Fruit fly (Drosophila melanogaster) whole organism, embryonic: ENCODE data around the gene CG15537.

ENCODE experiments used
- Adf1 ChIP-seq: fragments of 200-800 bp; sonication (Bioruptor generic); IDR thresholded peaks from 2 replicates; pipeline ENCODE4 v1.3.6; 2022; ENCODE audit warnings: missing biosample characterization, missing genetic modification characterization
- Aef1 ChIP-seq: fragments of 200-800 bp; sonication (Bioruptor generic); IDR thresholded peaks from 3 replicates; pipeline ENCODE4 v1.3.6; 2022; ENCODE audit warnings: missing biosample characterization, missing genetic modification characterization
- Blimp-1 ChIP-seq: fragments of 200-800 bp; sonication (Bioruptor generic); optimal IDR thresholded peaks from 3 replicates; lab custom pipeline; 2018; ENCODE audit warnings: missing biosample characterization, missing genetic modification characterization, mild to moderate bottlenecking, moderate library complexity, missing genetic modification reagents
- CG10543 ChIP-seq: fragments of 200-800 bp; sonication (Bioruptor generic); optimal IDR thresholded peaks from 3 replicates; lab custom pipeline; 2017; ENCODE audit warnings: missing biosample characterization, mild to moderate bottlenecking, missing genetic modification characterization, moderate library complexity
- CG11456 ChIP-seq: fragments of 200-800 bp; sonication (Bioruptor generic); IDR thresholded peaks from 3 replicates; pipeline ENCODE4 v1.3.6; 2022; ENCODE audit warnings: missing biosample characterization, missing genetic modification characterization
- CG11695 ChIP-seq: fragments of 200-800 bp; sonication (Bioruptor generic); IDR thresholded peaks from 3 replicates; pipeline ENCODE4 v1.3.6; 2022; ENCODE audit warnings: missing biosample characterization, missing genetic modification characterization
- CG15269 ChIP-seq: fragments of 200-800 bp; sonication (Bioruptor generic); optimal IDR thresholded peaks from 2 replicates; lab custom pipeline; 2018; ENCODE audit warnings: missing biosample characterization, mild to moderate bottlenecking, missing genetic modification characterization, moderate library complexity
- CG17328 ChIP-seq: fragments of 200-800 bp; sonication (Bioruptor generic); IDR thresholded peaks from 2 replicates; pipeline ENCODE4 v1.3.6; 2022; ENCODE audit warnings: missing biosample characterization, missing genetic modification characterization
- CG17912 ChIP-seq: fragments of 200-800 bp; sonication (Bioruptor generic); optimal IDR thresholded peaks from 2 replicates; lab custom pipeline; 2018; ENCODE audit warnings: missing biosample characterization, mild to moderate bottlenecking, missing genetic modification characterization
- CG18262 ChIP-seq: fragments of 200-800 bp; optimal IDR thresholded peaks from 3 replicates; lab custom pipeline; 2019; ENCODE audit warnings: missing biosample characterization, mild to moderate bottlenecking, missing genetic modification characterization, moderate library complexity
- CG18619 ChIP-seq: fragments of 200-800 bp; sonication (Bioruptor generic); optimal IDR thresholded peaks from 3 replicates; lab custom pipeline; 2017; ENCODE audit warnings: missing biosample characterization, mild to moderate bottlenecking, missing genetic modification characterization
- CG2712 ChIP-seq: fragments of 200-800 bp; optimal IDR thresholded peaks from 3 replicates; lab custom pipeline; 2019; ENCODE audit warnings: missing biosample characterization, mild to moderate bottlenecking, missing genetic modification characterization, moderate library complexity
- CG31365 ChIP-seq: fragments of 200-800 bp; sonication (Bioruptor generic); optimal IDR thresholded peaks from 2 replicates; lab custom pipeline; 2018; ENCODE audit warnings: missing biosample characterization, mild to moderate bottlenecking, missing genetic modification characterization
- CG3407 ChIP-seq: fragments of 200-800 bp; sonication (Bioruptor generic); optimal IDR thresholded peaks from 2 replicates; lab custom pipeline; 2018; ENCODE audit warnings: missing biosample characterization, mild to moderate bottlenecking, missing genetic modification characterization
- CG7987 ChIP-seq: fragments of 200-800 bp; sonication (Bioruptor generic); optimal IDR thresholded peaks from 2 replicates; lab custom pipeline; 2018; ENCODE audit warnings: missing biosample characterization, mild to moderate bottlenecking, missing genetic modification characterization, moderate library complexity
- CG8359 ChIP-seq: fragments of 200-800 bp; sonication (Bioruptor generic); optimal IDR thresholded peaks from 2 replicates; lab custom pipeline; 2017; ENCODE audit warnings: missing biosample characterization, mild to moderate bottlenecking, missing genetic modification characterization, borderline replicate concordance
- CG8944 ChIP-seq: fragments of 200-800 bp; sonication (Bioruptor generic); optimal IDR thresholded peaks from 3 replicates; lab custom pipeline; 2016; ENCODE audit warnings: missing biosample characterization, missing genetic modification characterization
- CG9817 ChIP-seq: fragments of 200-800 bp; sonication (Bioruptor generic); optimal IDR thresholded peaks from 2 replicates; lab custom pipeline; 2018; ENCODE audit warnings: missing biosample characterization, mild to moderate bottlenecking, missing genetic modification characterization, moderate library complexity
- Chrac-16 ChIP-seq: fragments of 200-800 bp; sonication (Bioruptor generic); optimal IDR thresholded peaks from 3 replicates; lab custom pipeline; 2016; ENCODE audit warnings: missing biosample characterization, missing genetic modification characterization
- CkIIα-i1 ChIP-seq: fragments of 200-800 bp; sonication (Bioruptor generic); IDR thresholded peaks from 2 replicates; pipeline ENCODE4 v1.3.6; 2022; ENCODE audit warnings: missing biosample characterization, missing genetic modification characterization
- D19B ChIP-seq: fragments of 200-800 bp; sonication (Bioruptor generic); optimal IDR thresholded peaks from 2 replicates; lab custom pipeline; 2017; ENCODE audit warnings: missing biosample characterization, mild to moderate bottlenecking, missing genetic modification characterization
- Doc3 ChIP-seq: fragments of 200-800 bp; sonication (Bioruptor generic); IDR thresholded peaks from 3 replicates; pipeline ENCODE4 v1.3.6; 2022; ENCODE audit warnings: missing biosample characterization, missing genetic modification characterization; ENCODE audit not compliant: partially characterized antibody
- Gsc ChIP-seq: fragments of 200-800 bp; sonication (Bioruptor generic); IDR thresholded peaks from 2 replicates; pipeline ENCODE4 v1.3.6; 2022; ENCODE audit warnings: missing biosample characterization, missing genetic modification characterization
- HLH54F ChIP-seq: fragments of 200-800 bp; sonication (Bioruptor generic); optimal IDR thresholded peaks from 3 replicates; lab custom pipeline; 2016; ENCODE audit warnings: missing biosample characterization, missing genetic modification characterization
- Med ChIP-seq: fragments of 200-800 bp; sonication (Bioruptor generic); peaks from one replicate; lab custom pipeline; 2016; ENCODE audit warnings: missing biosample characterization, missing genetic modification characterization, mild to moderate bottlenecking, inconsistent platforms, moderate library complexity
- Usf ChIP-seq: fragments of 200-800 bp; sonication (Bioruptor generic); optimal IDR thresholded peaks from 2 replicates; lab custom pipeline; 2017; ENCODE audit warnings: missing genotype, missing biosample characterization, missing genetic modification characterization
- al ChIP-seq: fragments of 200-800 bp; sonication (Bioruptor generic); IDR thresholded peaks from 2 replicates; pipeline ENCODE4 v1.3.6; 2022; ENCODE audit warnings: missing biosample characterization, missing genetic modification characterization
- ash1 ChIP-seq: fragments of 200-800 bp; sonication (Bioruptor generic); optimal IDR thresholded peaks from 2 replicates; lab custom pipeline; 2018; ENCODE audit warnings: missing biosample characterization, mild to moderate bottlenecking, missing genetic modification characterization
- br ChIP-seq: fragments of >200 bp; optimal IDR thresholded peaks from 2 replicates; lab custom pipeline; 2017
- btn ChIP-seq: fragments of 200-800 bp; sonication (Bioruptor generic); optimal IDR thresholded peaks from 2 replicates; lab custom pipeline; 2016; ENCODE audit warnings: missing biosample characterization, missing genetic modification characterization
- cad ChIP-seq: fragments of >200 bp; optimal IDR thresholded peaks from 2 replicates; lab custom pipeline; 2017; ENCODE audit warnings: missing biosample characterization, missing genetic modification characterization
- chm ChIP-seq: fragments of 200-800 bp; sonication (Bioruptor generic); IDR thresholded peaks from 2 replicates; pipeline ENCODE4 v1.3.6; 2022; ENCODE audit warnings: missing biosample characterization, missing genetic modification characterization
- ci ChIP-seq: fragments of 200-800 bp; sonication (Bioruptor generic); IDR thresholded peaks from 3 replicates; pipeline ENCODE4 v1.3.6; 2022; ENCODE audit warnings: missing biosample characterization, missing genetic modification characterization
- crp ChIP-seq, 2 experiments: fragments of 200-800 bp; sonication (Bioruptor generic); optimal IDR thresholded peaks; 2 replicates in 1 of 2; 3 replicates in 1 of 2; lab custom pipeline; 2017; ENCODE audit warnings: missing biosample characterization in 2 of 2, missing genetic modification characterization in 2 of 2, mild to moderate bottlenecking in 1 of 2, moderate library complexity in 1 of 2
- gsb-n ChIP-seq: fragments of 200-800 bp; sonication (Bioruptor generic); optimal IDR thresholded peaks from 3 replicates; lab custom pipeline; 2018; ENCODE audit warnings: missing biosample characterization, mild to moderate bottlenecking, missing genetic modification characterization
- ind ChIP-seq: fragments of 200-800 bp; sonication (Bioruptor generic); optimal IDR thresholded peaks from 3 replicates; lab custom pipeline; 2016; ENCODE audit warnings: missing biosample characterization, missing genetic modification characterization
- insv ChIP-seq, 2 experiments: fragments of 200-800 bp; sonication (Bioruptor generic); optimal IDR thresholded peaks; 3 replicates each; lab custom pipeline; 2016 to 2018; ENCODE audit warnings: missing biosample characterization in 2 of 2, missing genetic modification characterization in 2 of 2
- jing ChIP-seq: fragments of 200-800 bp; sonication (Bioruptor generic); optimal IDR thresholded peaks from 2 replicates; lab custom pipeline; 2018; ENCODE audit warnings: missing biosample characterization, mild to moderate bottlenecking, missing genetic modification characterization
- maf-S ChIP-seq: fragments of 200-800 bp; sonication (Bioruptor generic); optimal IDR thresholded peaks from 2 replicates; lab custom pipeline; 2016; ENCODE audit warnings: missing biosample characterization, missing genetic modification characterization
- nau ChIP-seq: fragments of 200-800 bp; sonication (Bioruptor generic); optimal IDR thresholded peaks from 3 replicates; lab custom pipeline; 2017; ENCODE audit warnings: missing biosample characterization, mild to moderate bottlenecking, missing genetic modification characterization, missing genetic modification reagents
- odd ChIP-seq: fragments of 200-800 bp; sonication (Bioruptor generic); optimal IDR thresholded peaks from 2 replicates; lab custom pipeline; 2017; ENCODE audit warnings: missing biosample characterization, mild to moderate bottlenecking, missing genetic modification characterization
- onecut ChIP-seq: fragments of 200-800 bp; sonication (Bioruptor generic); IDR thresholded peaks from 2 replicates; pipeline ENCODE4 v1.3.6; 2022; ENCODE audit warnings: missing biosample characterization, missing genetic modification characterization
- pnt ChIP-seq: fragments of 200-800 bp; sonication (Bioruptor generic); optimal IDR thresholded peaks from 3 replicates; lab custom pipeline; 2016; ENCODE audit warnings: missing biosample characterization, missing genetic modification characterization
- pum ChIP-seq: fragments of 200-800 bp; sonication (Bioruptor generic); optimal IDR thresholded peaks from 2 replicates; lab custom pipeline; 2016; ENCODE audit warnings: missing biosample characterization, missing genetic modification characterization
- run ChIP-seq: fragments of 200-800 bp; sonication (Bioruptor generic); optimal IDR thresholded peaks from 3 replicates; lab custom pipeline; 2018; ENCODE audit warnings: missing biosample characterization, mild to moderate bottlenecking, missing genetic modification characterization
- sd ChIP-seq: fragments of 200-800 bp; sonication (Bioruptor generic); optimal IDR thresholded peaks from 3 replicates; lab custom pipeline; 2018; ENCODE audit warnings: missing biosample characterization, mild to moderate bottlenecking, missing genetic modification characterization, moderate library complexity
- sisA ChIP-seq: fragments of 200-800 bp; sonication (Bioruptor generic); IDR thresholded peaks from 2 replicates; pipeline ENCODE4 v1.3.6; 2022; ENCODE audit warnings: missing biosample characterization, missing genetic modification characterization
- sna ChIP-seq: fragments of 200-800 bp; sonication (Bioruptor generic); IDR thresholded peaks from 2 replicates; pipeline ENCODE4 v1.3.6; 2022; ENCODE audit warnings: missing biosample characterization, missing genetic modification characterization; ENCODE audit not compliant: partially characterized antibody
- tap ChIP-seq: fragments of 200-800 bp; optimal IDR thresholded peaks from 3 replicates; lab custom pipeline; 2019; ENCODE audit warnings: missing biosample characterization, mild to moderate bottlenecking, missing genetic modification characterization, moderate library complexity
- z ChIP-seq: fragments of 200-800 bp; sonication (Bioruptor generic); IDR thresholded peaks from 3 replicates; pipeline ENCODE4 v1.3.6; 2022; ENCODE audit warnings: missing biosample characterization, missing genetic modification characterization

CG15537 gene

DNA sequence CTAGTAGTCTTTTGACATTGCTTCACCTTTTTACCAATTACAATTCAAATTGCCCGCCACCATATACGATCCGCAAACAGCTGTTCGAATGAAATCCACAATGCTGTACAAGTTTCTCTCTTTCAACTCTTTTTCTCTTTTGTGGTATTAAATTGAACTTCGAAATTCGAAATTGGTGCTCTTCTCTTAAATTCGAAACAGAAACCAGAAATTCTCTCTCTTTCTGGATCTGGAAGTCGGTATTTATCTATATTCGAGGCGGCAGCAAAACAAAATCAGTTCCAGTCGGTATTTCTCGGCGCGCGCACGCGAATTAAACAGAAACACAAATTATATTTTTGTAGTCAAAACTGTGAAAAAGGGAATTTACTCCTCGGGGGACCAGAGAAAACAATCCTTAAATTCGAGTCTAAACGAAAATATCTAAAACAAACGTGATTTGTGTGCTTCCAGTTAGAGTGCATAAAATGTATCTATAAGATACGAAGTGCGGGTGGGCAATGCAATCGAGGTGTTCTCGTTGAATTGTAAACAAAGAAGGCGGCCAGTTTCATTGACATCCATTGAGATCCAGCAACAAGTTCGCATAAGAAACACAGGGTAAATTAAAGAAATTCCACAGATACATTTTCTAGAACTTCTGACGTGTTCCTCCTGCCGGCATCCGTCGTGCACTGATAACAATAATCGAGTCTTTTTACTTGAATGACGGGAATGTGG is 22.5 kb upstream of the CG15537 start, which contains the start of gene PH4alphaEFB (continued):
- TF ChIP-seq CG17912 (GFP tag; lab: Kevin White, UChicago) = no peak
- peak; percentile 5 for TF ChIP-seq tap (tag; lab: Kevin White, UChicago)
- no peak; the same call in 1 of the 2 replicates for TF ChIP-seq chm (GFP tag; lab: Robert Waterston, UW)
- TF ChIP-seq HLH54F = no peak
- TF ChIP-seq CG8944 (GFP tag; lab: Kevin White, UChicago) = no peak
- TF ChIP-seq odd (GFP tag; lab: Kevin White, UChicago) = peak; percentile 1
- TF ChIP-seq CG9817 (tag; lab: Kevin White, UChicago) = no peak
- TF ChIP-seq br = no peak
- TF ChIP-seq Med = peak; percentile 43
- no peak for TF ChIP-seq CG10543 (GFP tag; lab: Kevin White, UChicago)
- no peak for TF ChIP-seq maf-S (GFP tag; lab: Kevin White, UChicago)
- peak; percentile 29; the same call in 1 of the 2 replicates for TF ChIP-seq onecut (GFP tag; lab: Robert Waterston, UW)
- no peak for TF ChIP-seq D19B
- TF ChIP-seq sisA (GFP tag; lab: Robert Waterston, UW) = no peak
- TF ChIP-seq sd (tag; lab: Kevin White, UChicago) = peak; percentile 57
- peak; percentile 8 for TF ChIP-seq CG7987 (GFP tag; lab: Kevin White, UChicago)
- TF ChIP-seq insv (GFP tag; optimal IDR thresholded peaks at IDR 0.05; lab: Kevin White, UChicago) = peak in 1 of 2 experiments; percentile 51
- no peak for TF ChIP-seq jing (GFP tag; lab: Kevin White, UChicago)
- TF ChIP-seq al (GFP tag; lab: Robert Waterston, UW) = no peak
- peak; percentile 1 for TF ChIP-seq CG18262
- no peak for TF ChIP-seq pum (GFP tag; lab: Kevin White, UChicago)
- TF ChIP-seq Adf1 (GFP tag; lab: Robert Waterston, UW) = no peak; the same call in 1 of the 2 replicates
- peak; percentile 68; the same call in 2 of the 3 replicates for TF ChIP-seq ci (GFP tag; lab: Robert Waterston, UW)
- 0 out of 3 replicates have a peak, but pooled peaks have one; percentile 21 for TF ChIP-seq CG11695
- TF ChIP-seq pnt (GFP tag; lab: Kevin White, UChicago) = no peak
- no peak for TF ChIP-seq run (tag; lab: Kevin White, UChicago)
- no peak for TF ChIP-seq Doc3 (GFP tag; lab: Robert Waterston, UW)
- peak; percentile 33 for TF ChIP-seq CG2712 (tag; lab: Kevin White, UChicago)
- no peak for TF ChIP-seq z (GFP tag; lab: Robert Waterston, UW)
- no peak for TF ChIP-seq Aef1 (GFP tag; lab: Robert Waterston, UW)
- TF ChIP-seq CG8359 = no peak
- TF ChIP-seq CG31365 (tag; lab: Kevin White, UChicago) = no peak
- no peak for TF ChIP-seq ash1 (GFP tag; lab: Kevin White, UChicago)
- no peak for TF ChIP-seq CkIIα-i1 (GFP tag; lab: Robert Waterston, UW)
- no peak for TF ChIP-seq cad (GFP tag; lab: Kevin White, UChicago)
- no peak for TF ChIP-seq ind
- TF ChIP-seq nau (GFP tag; lab: Kevin White, UChicago) = peak; percentile 34
- 0 out of 2 replicates have a peak, but pooled peaks have one; percentile 12 for TF ChIP-seq sna (GFP tag; lab: Robert Waterston, UW)
- TF ChIP-seq CG3407 (GFP tag; lab: Kevin White, UChicago) = no peak
- no peak for TF ChIP-seq Usf (GFP tag; lab: Kevin White, UChicago)
- TF ChIP-seq Chrac-16 = no peak
- TF ChIP-seq btn = no peak
- TF ChIP-seq CG15269 (tag; lab: Kevin White, UChicago) = no peak
- no peak for TF ChIP-seq CG18619
- TF ChIP-seq gsb-n (tag; lab: Kevin White, UChicago) = peak; percentile 78
- TF ChIP-seq CG17328 (GFP tag; lab: Robert Waterston, UW) = no peak
- TF ChIP-seq Blimp-1 (GFP tag; lab: Kevin White, UChicago) = no peak
- no peak for TF ChIP-seq CG11456 (GFP tag; lab: Robert Waterston, UW)
- no peak for TF ChIP-seq Gsc (GFP tag; lab: Robert Waterston, UW)
- peak; percentile 20 to 84 for TF ChIP-seq crp (GFP tag; optimal IDR thresholded peaks at IDR 0.05; lab: Kevin White, UChicago)
